Worm (Caenorhabditis elegans) whole organism, dauer: ENCODE results near the gene gplb-1.

Experiments
- unc-62 ChIP-seq: sonication (generic microtip); optimal IDR thresholded peaks from 2 replicates; lab custom pipeline; 2017; ENCODE audit warnings: missing biosample characterization, missing genetic modification reagents, missing genetic modification characterization

Gene gplb-1

DNA sequence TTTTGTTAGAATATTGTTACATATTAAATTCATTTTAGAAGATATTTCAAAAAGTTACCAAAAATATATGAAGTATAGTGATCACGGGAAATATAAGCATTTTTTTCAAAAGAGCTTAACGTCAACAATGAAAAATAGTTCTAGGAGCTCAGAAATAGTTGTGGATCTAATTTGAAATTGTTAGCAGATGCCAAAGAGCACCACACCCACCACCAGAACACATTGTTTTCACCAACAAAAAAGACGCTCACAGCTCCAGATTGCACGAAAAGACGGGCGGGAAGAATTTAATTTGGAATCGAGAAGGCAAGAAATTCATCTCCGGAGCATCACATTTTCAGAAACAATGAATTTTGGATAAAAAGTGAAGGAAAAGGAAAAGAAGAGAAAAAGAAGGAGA, at the start of gene gplb-1:
Gene gplb-1, minus strand, starts transcription at position 337 of the 400 bp plus-strand sequence.
- no peak for TF ChIP-seq unc-62 (GFP tag; lab: Kevin White, UChicago)

- no peak for TF ChIP-seq unc-62 (GFP tag; lab: Kevin White, UChicago)
Measured at ce11 chrV:8518822-8519392, 47.9 kb upstream of the gplb-1 start, which contains the start of gene F45F2.10. Gene F45F2.10 (minus strand): TSS chrV:8518872.

DNA sequence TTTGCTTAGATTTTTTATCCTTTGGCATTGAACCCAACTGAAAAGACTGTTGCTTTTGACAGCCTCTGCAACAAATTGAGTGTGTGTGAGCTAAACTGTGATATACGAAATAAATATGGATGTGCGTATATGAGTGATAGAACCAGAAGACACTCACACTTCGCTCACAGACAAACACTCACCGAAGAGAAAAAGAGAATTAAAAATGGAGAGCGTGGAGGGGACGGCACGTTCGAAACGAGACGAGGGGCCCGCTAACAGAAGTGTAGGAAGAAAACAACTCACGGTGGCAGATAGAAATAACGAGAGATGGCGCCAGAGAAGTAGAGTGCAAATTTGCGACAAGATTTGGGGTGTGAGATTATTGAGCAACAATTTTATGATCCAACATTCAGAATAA, 47.2 kb upstream of the gplb-1 start:
- TF ChIP-seq unc-62 (GFP tag; lab: Kevin White, UChicago): no peak

DNA sequence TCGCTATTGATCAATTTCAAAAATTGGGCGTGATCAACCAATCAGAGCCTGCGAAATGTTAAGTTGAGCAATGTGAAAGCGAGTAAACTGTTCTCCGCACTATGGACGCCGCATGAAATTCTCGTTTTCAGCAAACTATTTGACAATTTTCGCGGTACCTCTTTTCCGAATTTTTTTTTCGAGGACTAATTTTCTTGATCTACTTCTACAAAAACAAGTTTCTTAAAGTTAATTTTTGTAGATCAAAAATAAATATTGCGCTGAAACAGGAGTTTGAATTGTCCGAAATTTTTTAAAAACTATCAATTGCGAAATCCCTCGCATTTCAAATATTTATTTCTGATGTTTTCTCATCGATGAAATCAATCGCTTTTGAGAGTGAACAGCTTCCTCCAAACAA, 46.7 kb upstream of the gplb-1 start:
- TF ChIP-seq unc-62 (GFP tag; lab: Kevin White, UChicago): no peak

- TF ChIP-seq unc-62 (GFP tag; lab: Kevin White, UChicago): no peak
Measured at ce11 chrV:8516426-8516825, 45.4 kb upstream of the gplb-1 start.

DNA sequence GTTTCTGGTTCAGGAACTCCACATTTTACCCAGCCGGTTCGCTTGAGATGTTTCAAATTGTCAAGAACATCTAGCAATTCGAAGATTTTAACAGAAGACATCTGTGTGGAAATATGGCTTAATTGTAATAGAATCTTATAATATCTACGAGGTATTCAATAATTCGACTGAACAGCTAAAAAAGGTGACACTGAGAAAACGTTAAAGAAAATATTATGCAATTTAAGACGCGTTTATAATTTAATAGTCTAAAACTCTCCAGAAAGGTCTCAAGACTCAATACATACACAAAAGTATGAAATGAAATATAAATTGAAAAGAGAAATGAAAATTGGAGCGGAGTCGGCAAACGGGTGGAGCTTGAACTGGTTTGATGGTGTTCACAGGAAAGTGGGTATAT, 42.3 kb upstream of the gplb-1 start, which contains the start of gene F45F2.9:
Gene F45F2.9, minus strand, starts transcription at position 101 of the 400 bp plus-strand sequence.
- TF ChIP-seq unc-62 (GFP tag; lab: Kevin White, UChicago): no peak

DNA sequence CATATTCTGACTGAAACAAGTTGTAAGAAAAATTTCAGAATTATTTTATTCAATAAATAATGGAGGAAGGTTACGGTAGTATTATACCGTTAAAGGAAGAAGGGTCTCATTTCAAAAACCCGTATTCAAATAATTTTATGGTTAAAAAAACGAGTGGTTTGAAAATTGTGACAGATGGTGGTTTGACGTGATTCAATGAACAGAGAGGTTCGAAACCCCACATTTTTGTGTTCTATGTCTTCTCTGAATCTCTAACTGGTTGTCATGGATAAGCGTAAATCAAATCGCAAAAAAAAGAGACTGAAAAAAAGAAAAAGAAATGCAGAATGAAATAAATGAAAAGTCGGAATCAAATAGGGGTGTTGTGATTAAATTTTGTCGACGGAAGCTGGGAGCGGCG, 36.3 kb upstream of the gplb-1 start, which contains the start of gene ZK994.6:
Gene ZK994.6, minus strand, starts transcription at position 101 of the 400 bp plus-strand sequence.
- no peak for TF ChIP-seq unc-62 (GFP tag; lab: Kevin White, UChicago)

DNA sequence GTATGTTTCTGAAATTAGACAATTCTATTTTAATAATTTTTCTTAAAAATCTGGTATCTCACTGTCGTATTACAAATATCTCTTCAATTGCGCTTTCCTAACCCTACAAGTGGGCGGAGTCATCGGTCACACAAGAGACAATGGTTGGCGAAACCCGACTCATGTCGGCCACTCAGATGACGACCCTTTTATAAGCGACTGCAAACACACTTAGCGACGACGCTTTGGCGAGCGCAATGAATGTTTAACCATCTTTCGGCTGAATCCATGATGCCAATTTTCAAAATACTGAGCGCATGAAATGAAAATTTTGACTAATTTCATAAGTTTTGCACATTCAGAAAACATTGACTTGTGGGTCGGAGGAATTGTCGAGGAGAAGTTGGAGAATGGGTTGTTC, 29.3 kb upstream of the gplb-1 start:
- no peak for TF ChIP-seq unc-62 (GFP tag; lab: Kevin White, UChicago)

- no peak for TF ChIP-seq unc-62 (GFP tag; lab: Kevin White, UChicago)
Measured at ce11 chrV:8499407-8499806, 28.4 kb upstream of the gplb-1 start.

DNA sequence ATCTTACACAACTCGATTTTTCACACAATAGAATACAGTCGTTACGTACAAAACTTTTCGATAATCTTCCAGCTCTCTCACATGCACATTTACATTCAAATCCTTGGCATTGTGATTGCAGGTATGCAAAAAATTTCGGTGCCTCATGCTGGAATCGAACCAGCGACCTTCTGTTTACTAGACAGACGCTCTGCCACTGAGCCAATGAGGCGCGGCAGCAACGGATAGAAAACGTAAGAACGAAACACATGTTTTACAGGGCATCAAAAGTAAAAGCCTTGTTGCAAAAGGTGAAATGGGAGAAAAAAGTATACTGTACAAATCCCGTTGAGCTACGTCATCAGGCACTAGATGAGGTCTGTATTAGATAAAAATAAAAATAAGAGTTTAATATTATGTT, 24.9 kb upstream of the gplb-1 start:
- no peak for TF ChIP-seq unc-62 (GFP tag; lab: Kevin White, UChicago)

ce11 chrV:8495106-8495505, 24.1 kb upstream of the gplb-1 start:
- no peak for TF ChIP-seq unc-62 (GFP tag; lab: Kevin White, UChicago)

DNA sequence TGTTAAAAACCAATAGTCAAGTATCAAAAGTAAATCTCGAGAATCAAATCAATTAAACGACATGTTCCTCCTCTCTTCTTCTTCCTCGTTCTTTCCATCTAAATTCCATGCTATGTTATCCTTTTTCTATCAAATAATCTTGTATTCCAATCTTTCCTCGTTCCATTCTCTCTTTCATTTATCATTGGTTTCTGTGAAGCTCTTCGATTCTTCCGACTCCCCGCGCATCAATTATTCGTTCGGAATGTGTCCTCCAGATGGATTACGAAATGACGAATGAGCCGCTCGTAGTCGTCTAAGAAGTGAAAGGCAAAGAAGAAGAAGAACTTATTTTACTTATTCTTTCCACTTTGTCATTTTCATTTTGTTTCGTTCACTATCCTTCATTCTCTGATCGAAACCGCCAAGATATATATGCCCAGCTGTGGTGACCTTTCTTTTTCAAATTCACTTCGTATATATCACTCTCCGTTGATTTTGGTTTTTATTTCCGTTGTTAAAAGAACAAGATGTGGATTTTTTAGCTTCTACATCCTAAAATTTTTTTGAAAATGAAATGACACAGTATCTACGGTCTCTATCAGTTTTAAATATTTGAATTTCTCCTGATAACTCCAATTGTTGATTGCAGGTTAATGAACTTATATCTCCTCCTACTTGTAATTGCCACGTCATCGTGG, 23.4 kb upstream of the gplb-1 start, which contains the start of gene pxn-1:
Gene pxn-1, plus strand, starts transcription at position 630 of the 680 bp plus-strand sequence.
- TF ChIP-seq unc-62 (GFP tag; lab: Kevin White, UChicago): no peak

ce11 chrV:8481274-8481673, 10.2 kb upstream of the gplb-1 start:
- no peak for TF ChIP-seq unc-62 (GFP tag; lab: Kevin White, UChicago)

ce11 chrV:8468740-8469139, 2.3 kb downstream of the gplb-1 start, which contains the start of gene phf-30:
Gene phf-30 (plus strand): TSS chrV:8469040.
- TF ChIP-seq unc-62 (GFP tag; lab: Kevin White, UChicago): no peak

DNA sequence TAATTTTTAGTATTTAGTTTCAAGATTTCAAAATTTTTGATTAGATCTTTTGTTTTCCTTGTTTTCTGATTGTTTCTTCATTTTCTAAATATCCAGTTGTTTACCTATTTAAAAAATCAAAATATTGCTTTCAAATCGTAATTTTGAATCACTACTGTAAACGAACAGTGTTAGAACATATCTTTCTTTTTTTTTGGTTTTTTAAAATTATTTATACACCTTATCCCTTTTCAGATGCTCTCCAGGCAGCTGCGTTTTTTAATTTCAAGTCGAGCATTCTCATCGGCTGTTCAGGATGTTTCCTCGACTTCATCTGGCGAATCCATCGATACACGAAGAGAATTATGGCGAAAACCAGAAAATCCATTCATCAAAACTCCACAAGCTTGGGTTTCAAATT, 4.0 kb downstream of the gplb-1 start, which contains the start of gene mrpl-4:
Gene mrpl-4, plus strand, starts transcription at position 235 of the 400 bp plus-strand sequence.
- no peak for TF ChIP-seq unc-62 (GFP tag; lab: Kevin White, UChicago)

DNA sequence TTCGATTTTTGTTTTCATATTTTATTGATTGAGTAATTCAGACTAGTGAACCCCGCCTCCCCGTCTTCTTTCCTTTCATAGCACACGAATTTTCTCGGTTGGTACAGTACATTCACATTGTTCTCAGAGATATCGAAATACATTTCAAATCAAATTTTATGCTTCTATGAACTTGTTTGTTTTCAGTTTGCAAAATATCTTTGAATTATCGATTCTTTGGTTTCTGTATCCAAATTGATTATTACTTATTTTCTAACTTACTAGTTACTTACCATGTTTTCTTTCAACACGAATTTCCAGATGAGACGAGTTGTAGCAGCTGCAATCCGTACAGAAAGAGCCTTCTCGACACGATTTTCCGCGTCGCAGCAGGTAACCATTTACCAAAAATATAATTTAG, 5.7 kb downstream of the gplb-1 start, which contains the start of gene mrps-2:
Gene mrps-2, plus strand, starts transcription at position 301 of the 400 bp plus-strand sequence.
- TF ChIP-seq unc-62 (GFP tag; lab: Kevin White, UChicago): no peak
